Worm (Caenorhabditis elegans): Measurements from ENCODE around the gene oac-50.

Gene oac-50

ce11 chrV:9073322-9074038, at the start of gene oac-50:
TSS of gene oac-50 (minus strand) at chrV:9073540.
- TF ChIP-seq dsc-1 (tag; optimal IDR thresholded peaks at IDR 0.05) (no peak), rnt-1 (tag; optimal IDR thresholded peaks at IDR 0.05) (no peak), elt-2 (tag; optimal IDR thresholded peaks at IDR 0.05) (no peak), tbx-2 (tag; optimal IDR thresholded peaks at IDR 0.05) (peak; percentile 14), mep-1 (tag; optimal IDR thresholded peaks at IDR 0.05) (no peak), C04F5.9 (tag; optimal IDR thresholded peaks at IDR 0.05) (no peak), swsn-7 (tag; optimal IDR thresholded peaks at IDR 0.05) (no peak), dpl-1 (GFP tag; optimal IDR thresholded peaks at IDR 0.05) (no peak), mdl-1 (tag; optimal IDR thresholded peaks at IDR 0.05) (peak in 1 of 2 experiments; percentile 22), nhr-71 (tag; optimal IDR thresholded peaks at IDR 0.05) (no peak), ceh-90 (tag; optimal IDR thresholded peaks at IDR 0.05) (no peak), C16A3.4 (tag; optimal IDR thresholded peaks at IDR 0.05) (no peak), lin-35 (GFP tag; optimal IDR thresholded peaks at IDR 0.05) (peak in 1 of 2 experiments; percentile 12), mef-2 (tag; optimal IDR thresholded peaks at IDR 0.05) (no peak), efl-3 (GFP tag; optimal IDR thresholded peaks at IDR 0.05) (no peak), lsy-2 (tag; optimal IDR thresholded peaks at IDR 0.05) (peak in 1 of 2 experiments; percentile 24), lir-3 (tag; optimal IDR thresholded peaks at IDR 0.05; ENCODE audit: poor library complexity) (no peak)

ce11 chrV:9122004-9122403, 48.7 kb upstream of the oac-50 start, which contains the start of gene F21C10.13:
TSS of gene F21C10.13 (plus strand) at chrV:9122304.
- TF ChIP-seq mep-1 (tag; optimal IDR thresholded peaks at IDR 0.05) (no peak), elt-3 (tag; optimal IDR thresholded peaks at IDR 0.05) (no peak), pax-3 (tag; optimal IDR thresholded peaks at IDR 0.05) (no peak), ztf-4 (tag; optimal IDR thresholded peaks at IDR 0.05) (no peak), efl-1 (optimal IDR thresholded peaks at IDR 0.05) (no peak), efl-1 (GFP tag; optimal IDR thresholded peaks at IDR 0.05 in 1 of 2) (peak in 1 of 2 experiments; percentile 52)

DNA sequence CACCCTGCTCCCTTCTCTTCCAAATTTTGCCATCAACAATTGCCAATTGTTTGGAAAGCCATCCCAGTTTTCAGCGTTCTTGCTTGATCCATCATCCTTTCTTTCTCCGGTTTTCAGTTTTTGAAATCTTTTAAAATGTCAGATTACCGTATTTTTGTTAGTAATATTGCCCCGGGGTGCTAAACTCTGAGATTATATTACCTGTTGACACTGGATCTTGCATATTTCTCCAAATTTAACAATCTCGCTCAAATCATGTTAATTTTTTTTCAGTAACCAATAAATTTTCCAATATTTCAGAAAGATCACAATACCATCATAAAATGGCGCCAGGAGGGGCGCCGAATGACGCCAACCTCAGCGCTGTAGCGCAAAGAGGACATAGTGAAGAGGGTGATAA, 39.1 kb upstream of the oac-50 start, which contains the start of gene F21C10.7:
TSS of gene F21C10.7 (plus strand) at position 301 of the 400 bp plus-strand sequence.
- TF ChIP-seq elt-3 (tag; optimal IDR thresholded peaks at IDR 0.05) (no peak), nhr-90 (tag; optimal IDR thresholded peaks at IDR 0.05; ENCODE audit: poor library complexity) (no peak), grh-1 (GFP tag; IDR thresholded peaks at IDR 0.05) (no peak), elt-2 (tag; optimal IDR thresholded peaks at IDR 0.05) (no peak), unc-98 (GFP tag; IDR thresholded peaks at IDR 0.05) (no peak), ztf-4 (tag; optimal IDR thresholded peaks at IDR 0.05) (no peak), Y116A8C.19 (tag; optimal IDR thresholded peaks at IDR 0.05; ENCODE audit: borderline replicate concordance) (no peak), ceh-8 (GFP tag; optimal IDR thresholded peaks at IDR 0.05) (no peak), tbx-2 (tag; optimal IDR thresholded peaks at IDR 0.05) (no peak), sup-37 (GFP tag; optimal IDR thresholded peaks at IDR 0.05) (no peak), fos-1 (tag; optimal IDR thresholded peaks at IDR 0.05) (no peak), lin-39 (tag; optimal IDR thresholded peaks at IDR 0.05) (no peak), C34B4.2 (tag; optimal IDR thresholded peaks at IDR 0.05) (no peak), ces-1 (GFP tag; optimal IDR thresholded peaks at IDR 0.05) (no peak), unc-86 (tag; optimal IDR thresholded peaks at IDR 0.05) (no peak), nhr-77 (tag; optimal IDR thresholded peaks at IDR 0.05) (no peak), hpl-2 (GFP tag; optimal IDR thresholded peaks at IDR 0.05) (no peak), unc-130 (tag; optimal IDR thresholded peaks at IDR 0.05) (no peak), nhr-76 (tag; optimal IDR thresholded peaks at IDR 0.05) (no peak), ceh-90 (tag; optimal IDR thresholded peaks at IDR 0.05) (no peak)
